Worm (Caenorhabditis elegans) whole organism, midembryonic: ENCODE measurements around the gene ugt-9.

Source experiments
- T22C8.4 ChIP-seq: fragments of 200-800 bp; sonication (Bioruptor generic); IDR thresholded peaks from 2 replicates; pipeline ENCODE4 v1.3.6; 2022; ENCODE audit warnings: missing genetic modification characterization, missing compliant biosample characterization
- cog-1 ChIP-seq: sonication (generic microtip); optimal IDR thresholded peaks from 2 replicates; lab custom pipeline; 2016; ENCODE audit warnings: missing genetic modification characterization, missing compliant biosample characterization
- flt-1 ChIP-seq: fragments of 200-800 bp; sonication (Bioruptor generic); IDR thresholded peaks from 2 replicates; pipeline ENCODE4 v1.3.6; 2022; ENCODE audit warnings: missing genetic modification characterization, missing compliant biosample characterization
- klf-2 ChIP-seq: fragments of 200-800 bp; sonication (Bioruptor generic); conservative IDR thresholded peaks from 2 replicates; pipeline ENCODE4 v1.3.6; 2022; ENCODE audit warnings: missing genetic modification reagents, missing genetic modification characterization, missing compliant biosample characterization
- med-1 ChIP-seq: sonication (generic microtip); optimal IDR thresholded peaks from 2 replicates; lab custom pipeline; 2017; ENCODE audit warnings: missing genetic modification characterization, mild to moderate bottlenecking, missing compliant biosample characterization, antibody characterized with exemption, missing genetic modification reagents; ENCODE audit not compliant: insufficient read depth
- ref-1 ChIP-seq: fragments of 200-800 bp; sonication (Bioruptor generic); conservative IDR thresholded peaks from 2 replicates; pipeline ENCODE4 v1.3.6; 2022; ENCODE audit warnings: missing genetic modification reagents, missing genetic modification characterization, missing compliant biosample characterization
- tab-1 ChIP-seq: fragments of 200-800 bp; sonication (Bioruptor generic); IDR thresholded peaks from 2 replicates; pipeline ENCODE4 v1.3.6; 2022; ENCODE audit warnings: missing genetic modification characterization, missing compliant biosample characterization
- ztf-23 ChIP-seq: fragments of 200-800 bp; sonication (Bioruptor generic); IDR thresholded peaks from 2 replicates; pipeline ENCODE4 v1.3.6; 2022; ENCODE audit warnings: missing genetic modification reagents, missing genetic modification characterization, missing compliant biosample characterization
- ztf-29 ChIP-seq: fragments of 200-800 bp; sonication (Bioruptor generic); IDR thresholded peaks from 2 replicates; pipeline ENCODE4 v1.3.6; 2022; ENCODE audit warnings: missing genetic modification reagents, missing genetic modification characterization, missing compliant biosample characterization

Gene ugt-9

DNA sequence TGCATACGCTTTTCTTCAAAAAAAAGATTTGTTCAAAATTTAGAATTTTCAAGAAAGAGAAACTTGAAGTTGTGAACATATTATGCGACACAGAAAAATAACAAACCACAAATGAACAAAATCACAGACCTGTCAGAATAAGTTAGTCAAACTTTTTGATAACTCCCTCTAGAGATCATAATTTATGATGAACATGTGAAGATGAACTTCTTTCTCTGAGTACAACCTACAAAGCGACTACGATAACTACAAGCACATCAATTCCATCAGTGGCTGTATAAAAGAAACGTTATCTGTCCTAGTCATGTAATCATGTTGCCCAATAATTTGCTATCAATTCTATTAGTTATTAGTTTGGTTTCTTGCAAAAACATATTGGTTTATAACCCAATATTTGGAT is at the start of gene ugt-9:
Gene ugt-9, plus strand, starts transcription at position 305 of the 400 bp plus-strand sequence.
- TF ChIP-seq klf-2 (GFP tag; lab: Robert Waterston, UW) (no peak), cog-1 (no peak)

DNA sequence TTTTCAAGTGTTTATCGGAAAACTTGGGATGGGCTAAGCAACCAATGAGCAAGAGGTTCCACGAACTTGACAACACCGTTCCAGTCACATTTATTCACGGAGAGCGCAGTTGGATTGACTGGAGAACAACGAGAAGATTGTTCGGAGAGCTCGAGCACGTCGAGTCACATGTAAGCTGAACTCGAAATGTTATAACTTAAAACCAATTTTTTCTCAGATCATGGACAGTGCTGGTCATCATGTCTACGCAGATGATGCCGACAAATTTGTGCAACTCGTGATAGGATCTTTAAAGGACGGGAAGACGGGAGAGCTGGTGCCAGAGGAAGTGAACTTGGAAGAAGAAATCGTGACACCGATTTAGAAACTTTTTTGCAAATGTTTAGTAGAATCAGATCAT is 49.3 kb upstream of the ugt-9 start:
- no peak for TF ChIP-seq ztf-29 (GFP tag; lab: Robert Waterston, UW)
- TF ChIP-seq klf-2 (GFP tag; lab: Robert Waterston, UW) = no peak
- TF ChIP-seq cog-1 = no peak
- TF ChIP-seq flt-1 (GFP tag; lab: Robert Waterston, UW) = no peak
- TF ChIP-seq ztf-23 (GFP tag; lab: Robert Waterston, UW) = no peak
- no peak for TF ChIP-seq ref-1 (GFP tag; lab: Robert Waterston, UW)
- no peak for TF ChIP-seq T22C8.4 (GFP tag; lab: Robert Waterston, UW)
- no peak for TF ChIP-seq med-1
- TF ChIP-seq tab-1 (GFP tag; lab: Robert Waterston, UW) = no peak

DNA sequence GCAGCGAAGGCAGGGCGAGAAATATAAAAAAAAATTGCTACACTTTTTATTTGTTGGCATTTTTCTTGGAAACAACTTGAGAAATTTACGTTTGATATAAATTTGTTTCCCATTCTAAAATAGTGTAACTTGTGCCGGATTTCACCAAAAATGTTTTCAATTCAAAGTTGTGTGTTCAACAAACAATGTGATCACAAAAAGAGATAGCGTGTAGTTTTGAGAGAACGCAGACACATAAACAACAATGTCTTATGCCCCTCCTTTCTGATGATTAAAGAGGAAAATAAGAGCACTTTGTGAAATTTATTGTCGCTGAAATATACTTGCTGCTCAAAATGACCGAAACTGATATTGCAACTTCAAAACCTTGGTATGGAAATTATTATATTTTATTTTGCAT is 48.4 kb upstream of the ugt-9 start, which contains the start of gene abhd-5.1:
Gene abhd-5.1, plus strand, starts transcription at position 230 of the 400 bp plus-strand sequence.
- no peak for TF ChIP-seq med-1
- no peak for TF ChIP-seq klf-2 (GFP tag; lab: Robert Waterston, UW)
- no peak for TF ChIP-seq ref-1 (GFP tag; lab: Robert Waterston, UW)
- no peak for TF ChIP-seq flt-1 (GFP tag; lab: Robert Waterston, UW)
- TF ChIP-seq ztf-23 (GFP tag; lab: Robert Waterston, UW) = no peak
- no peak for TF ChIP-seq ztf-29 (GFP tag; lab: Robert Waterston, UW)
- no peak for TF ChIP-seq T22C8.4 (GFP tag; lab: Robert Waterston, UW)
- TF ChIP-seq tab-1 (GFP tag; lab: Robert Waterston, UW) = no peak
- TF ChIP-seq cog-1 = no peak

DNA sequence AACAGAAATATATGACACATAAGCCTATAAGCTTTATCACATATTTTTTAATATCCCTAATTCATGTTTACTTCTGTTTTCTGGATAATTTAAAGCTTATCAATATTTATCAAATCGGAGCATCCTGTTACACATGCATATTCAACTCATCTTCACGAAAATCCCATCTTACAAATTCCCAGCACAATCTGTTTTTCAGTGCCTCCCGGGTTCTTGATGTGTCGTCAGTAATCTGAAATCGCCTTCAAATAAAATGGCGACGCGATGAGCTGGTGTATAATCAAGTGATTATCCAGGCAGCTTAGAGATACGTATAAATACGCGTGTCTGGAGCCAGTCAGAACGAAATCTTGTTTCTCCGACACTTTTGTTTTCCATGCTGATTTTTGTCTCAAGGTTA is 45.4 kb upstream of the ugt-9 start:
- TF ChIP-seq flt-1 (GFP tag; lab: Robert Waterston, UW) (no peak), tab-1 (GFP tag; lab: Robert Waterston, UW) (no peak), cog-1 (no peak), klf-2 (GFP tag; lab: Robert Waterston, UW) (no peak), ref-1 (GFP tag; lab: Robert Waterston, UW) (no peak), med-1 (no peak), ztf-23 (GFP tag; lab: Robert Waterston, UW) (no peak), ztf-29 (GFP tag; lab: Robert Waterston, UW) (no peak), T22C8.4 (GFP tag; lab: Robert Waterston, UW) (no peak)

DNA sequence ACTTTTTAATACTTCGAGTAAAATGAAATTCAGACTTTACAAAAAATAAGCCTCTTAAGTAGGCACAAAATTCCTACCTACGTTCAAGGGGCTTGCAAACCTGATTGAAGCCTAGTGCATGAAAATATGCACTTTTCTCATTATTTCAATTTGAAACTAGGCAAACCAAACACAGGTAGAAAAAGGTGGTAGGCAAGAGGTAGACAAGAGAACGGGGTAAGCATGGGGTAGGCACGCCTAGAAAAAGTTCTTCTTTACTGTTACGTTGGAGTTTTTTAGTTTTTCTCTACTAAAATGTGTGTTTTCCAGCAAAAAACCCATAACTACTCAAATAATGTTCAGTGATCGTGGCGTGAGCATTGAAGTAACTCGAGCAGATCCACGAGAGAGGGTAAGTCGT is 44.7 kb upstream of the ugt-9 start, which contains the start of gene nex-4:
Gene nex-4, plus strand, starts transcription at position 301 of the 400 bp plus-strand sequence.
- TF ChIP-seq klf-2 (GFP tag; lab: Robert Waterston, UW) = no peak
- no peak for TF ChIP-seq T22C8.4 (GFP tag; lab: Robert Waterston, UW)
- TF ChIP-seq ref-1 (GFP tag; lab: Robert Waterston, UW) = no peak
- TF ChIP-seq med-1 = no peak
- no peak for TF ChIP-seq ztf-23 (GFP tag; lab: Robert Waterston, UW)
- TF ChIP-seq ztf-29 (GFP tag; lab: Robert Waterston, UW) = no peak
- TF ChIP-seq tab-1 (GFP tag; lab: Robert Waterston, UW) = no peak
- no peak for TF ChIP-seq flt-1 (GFP tag; lab: Robert Waterston, UW)
- TF ChIP-seq cog-1 = no peak

DNA sequence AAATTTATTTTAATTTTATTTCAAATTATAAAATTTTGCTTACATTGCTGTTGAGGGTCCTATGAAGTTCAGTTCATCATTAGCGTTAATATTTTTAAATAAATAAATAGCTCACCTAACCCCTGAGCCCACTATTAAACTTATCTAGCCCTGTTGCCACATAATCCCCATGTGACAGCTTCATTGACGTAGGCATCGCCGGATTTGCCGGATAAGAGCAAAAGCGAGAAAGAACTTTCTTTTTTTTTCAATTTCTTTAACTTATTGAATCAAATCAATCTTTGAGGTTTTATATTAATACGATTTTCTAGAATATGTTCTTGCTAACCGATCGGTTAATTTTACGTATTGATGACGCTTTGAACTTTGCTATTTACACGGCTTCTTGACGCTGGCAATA is 43.9 kb upstream of the ugt-9 start:
- TF ChIP-seq med-1 = no peak
- TF ChIP-seq cog-1 = no peak
- TF ChIP-seq tab-1 (GFP tag; lab: Robert Waterston, UW) = no peak
- no peak for TF ChIP-seq T22C8.4 (GFP tag; lab: Robert Waterston, UW)
- no peak for TF ChIP-seq ztf-29 (GFP tag; lab: Robert Waterston, UW)
- TF ChIP-seq ref-1 (GFP tag; lab: Robert Waterston, UW) = no peak
- no peak for TF ChIP-seq flt-1 (GFP tag; lab: Robert Waterston, UW)
- no peak for TF ChIP-seq ztf-23 (GFP tag; lab: Robert Waterston, UW)
- no peak for TF ChIP-seq klf-2 (GFP tag; lab: Robert Waterston, UW)

DNA sequence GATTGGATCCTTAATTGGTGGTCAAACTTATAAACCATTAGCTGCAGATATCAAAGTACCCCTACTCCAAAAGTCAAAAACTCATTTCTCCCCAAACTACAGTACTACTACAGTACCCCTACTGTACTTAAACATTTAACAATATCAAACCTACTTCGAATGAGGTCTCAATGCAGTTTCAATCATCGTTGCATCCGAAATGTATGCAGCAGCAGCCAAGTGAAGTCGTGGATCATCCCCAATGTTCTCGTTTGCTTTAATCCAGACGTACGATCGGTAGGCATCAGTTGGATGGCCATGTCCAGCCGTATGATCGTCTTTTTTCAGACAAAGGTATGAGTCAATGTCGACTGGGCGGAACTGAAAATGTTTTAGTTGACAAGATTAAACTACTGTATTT is 38.3 kb upstream of the ugt-9 start:
- TF ChIP-seq klf-2 (GFP tag; lab: Robert Waterston, UW) (no peak), tab-1 (GFP tag; lab: Robert Waterston, UW) (no peak), ztf-23 (GFP tag; lab: Robert Waterston, UW) (no peak), ref-1 (GFP tag; lab: Robert Waterston, UW) (no peak), cog-1 (no peak), flt-1 (GFP tag; lab: Robert Waterston, UW) (no peak), ztf-29 (GFP tag; lab: Robert Waterston, UW) (no peak), T22C8.4 (GFP tag; lab: Robert Waterston, UW) (no peak), med-1 (no peak)

DNA sequence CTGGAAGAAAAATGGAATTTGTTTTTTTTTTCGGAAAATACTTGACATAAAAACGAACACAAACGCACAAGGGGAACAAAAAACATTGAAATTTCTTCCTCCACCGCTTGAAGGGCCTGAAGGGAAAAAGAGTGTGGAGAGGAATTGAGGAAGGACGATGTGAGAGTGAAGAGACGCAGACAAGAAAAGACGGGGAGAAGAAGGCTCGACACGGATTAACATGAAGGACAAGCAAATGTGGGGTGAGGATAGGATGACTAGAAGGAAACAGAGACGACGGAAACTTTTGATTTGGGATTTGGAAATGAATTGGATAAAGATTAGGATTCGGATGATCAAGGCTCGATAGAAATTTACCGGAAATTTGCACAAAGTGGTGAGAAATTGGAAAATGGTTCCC is 35.3 kb upstream of the ugt-9 start:
- TF ChIP-seq ztf-29 (GFP tag; lab: Robert Waterston, UW) (no peak), ref-1 (GFP tag; lab: Robert Waterston, UW) (no peak), med-1 (no peak), klf-2 (GFP tag; lab: Robert Waterston, UW) (no peak), ztf-23 (GFP tag; lab: Robert Waterston, UW) (no peak), tab-1 (GFP tag; lab: Robert Waterston, UW) (no peak), flt-1 (GFP tag; lab: Robert Waterston, UW) (no peak), T22C8.4 (GFP tag; lab: Robert Waterston, UW) (no peak; the same call in 1 of the 2 replicates), cog-1 (no peak)

DNA sequence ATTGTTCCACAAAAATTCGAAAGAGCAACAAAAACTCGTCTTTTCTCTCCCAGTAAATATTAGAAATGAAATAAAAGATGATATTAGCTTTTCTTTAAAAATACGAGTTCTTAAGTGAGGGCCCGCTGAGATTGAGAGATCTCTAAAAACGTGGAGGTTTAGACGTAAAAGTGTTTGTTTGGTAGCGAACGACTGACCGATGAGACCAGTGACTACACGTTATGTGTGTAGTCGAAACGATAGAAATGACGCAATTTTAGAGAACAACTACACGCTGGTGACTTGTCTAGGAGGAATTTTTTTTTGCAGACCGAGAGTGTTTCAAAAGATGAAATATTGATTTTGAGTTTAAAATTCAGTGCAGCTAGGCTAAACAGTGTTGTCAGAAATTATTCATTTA is 33.1 kb upstream of the ugt-9 start, which contains the start of gene C37H5.13:
Gene C37H5.13, minus strand, starts transcription at position 229 of the 400 bp plus-strand sequence.
- no peak for TF ChIP-seq T22C8.4 (GFP tag; lab: Robert Waterston, UW)

DNA sequence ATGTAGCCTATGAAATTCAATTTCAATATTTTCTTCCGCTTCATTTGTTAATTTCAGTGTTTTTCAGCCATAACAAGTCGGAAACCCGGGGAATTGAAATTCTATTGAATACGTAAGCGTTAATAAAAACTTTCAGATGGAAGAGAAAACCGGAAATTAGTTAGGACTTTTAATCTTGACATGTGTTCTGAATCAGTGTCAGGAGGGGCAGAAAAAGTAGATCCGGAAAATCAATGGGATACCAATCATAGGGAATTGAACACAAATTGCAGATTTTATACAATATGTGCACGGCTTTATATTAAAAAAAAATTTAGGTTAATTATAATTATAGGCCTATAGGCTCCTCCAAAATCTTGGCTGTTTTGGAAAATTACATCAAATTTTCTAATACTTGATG is 31.5 kb upstream of the ugt-9 start:
- TF ChIP-seq ztf-29 (GFP tag; lab: Robert Waterston, UW) = no peak
- TF ChIP-seq cog-1 = no peak
- TF ChIP-seq ztf-23 (GFP tag; lab: Robert Waterston, UW) = no peak
- TF ChIP-seq med-1 = no peak
- no peak for TF ChIP-seq flt-1 (GFP tag; lab: Robert Waterston, UW)
- TF ChIP-seq klf-2 (GFP tag; lab: Robert Waterston, UW) = no peak
- TF ChIP-seq T22C8.4 (GFP tag; lab: Robert Waterston, UW) = no peak
- no peak for TF ChIP-seq ref-1 (GFP tag; lab: Robert Waterston, UW)
- TF ChIP-seq tab-1 (GFP tag; lab: Robert Waterston, UW) = no peak
